Worm (Caenorhabditis elegans) whole organism, young adult: ENCODE results near the gene ZC449.5.

Source experiments
- C06A6.2 ChIP-seq: fragments of 200-800 bp; sonication (Bioruptor generic); conservative IDR thresholded peaks from 2 replicates; pipeline ENCODE4 v1.3.6; 2022; ENCODE audit warnings: missing genetic modification characterization, missing compliant biosample characterization
- D2030.7 ChIP-seq: fragments of 200-800 bp; sonication (Bioruptor generic); IDR thresholded peaks from 2 replicates; pipeline ENCODE4 v1.3.6; 2022; ENCODE audit warnings: missing genetic modification reagents, missing genetic modification characterization, missing compliant biosample characterization
- F10E7.11 ChIP-seq: sonication (generic microtip); optimal IDR thresholded peaks from 2 replicates; lab custom pipeline; 2017; ENCODE audit warnings: mild to moderate bottlenecking, missing genetic modification characterization, moderate library complexity, missing compliant biosample characterization
- F22D6.2 ChIP-seq: sonication (generic microtip); optimal IDR thresholded peaks from 2 replicates; lab custom pipeline; 2016; ENCODE audit warnings: mild to moderate bottlenecking, missing genetic modification characterization, missing compliant biosample characterization
- F37B4.10 ChIP-seq: fragments of 200-800 bp; sonication (Bioruptor generic); IDR thresholded peaks from 2 replicates; pipeline ENCODE4 v1.3.6; 2022; ENCODE audit warnings: missing genetic modification characterization, missing compliant biosample characterization
- F39B2.1 ChIP-seq: fragments of 200-800 bp; sonication (Bioruptor generic); IDR thresholded peaks from 2 replicates; pipeline ENCODE4 v1.3.6; 2022; ENCODE audit warnings: missing genetic modification reagents, missing genetic modification characterization, missing compliant biosample characterization
- K11D2.4 ChIP-seq: fragments of 200-800 bp; sonication (Bioruptor generic); IDR thresholded peaks from 2 replicates; pipeline ENCODE4 v1.3.6; 2022; ENCODE audit warnings: missing genetic modification reagents, missing genetic modification characterization, missing compliant biosample characterization
- K12H6.12 ChIP-seq: fragments of 200-800 bp; sonication (Bioruptor generic); optimal IDR thresholded peaks from 2 replicates; lab custom pipeline; 2018; ENCODE audit warnings: mild to moderate bottlenecking, missing genetic modification characterization, missing compliant biosample characterization
- T26A5.8 ChIP-seq: sonication (generic microtip); optimal IDR thresholded peaks from 2 replicates; lab custom pipeline; 2016; ENCODE audit warnings: missing genetic modification characterization, missing compliant biosample characterization
- Y53G8AR.9 ChIP-seq: fragments of 200-800 bp; sonication (Bioruptor generic); conservative IDR thresholded peaks from 2 replicates; pipeline ENCODE4 v1.3.6; 2022; ENCODE audit warnings: missing genetic modification reagents, missing genetic modification characterization, missing compliant biosample characterization
- Y56A3A.18 ChIP-seq: fragments of 200-800 bp; sonication (Bioruptor generic); IDR thresholded peaks from 2 replicates; pipeline ENCODE4 v1.3.6; 2022; ENCODE audit warnings: missing genetic modification reagents, missing genetic modification characterization, missing compliant biosample characterization
- Y79H2A.3 ChIP-seq: fragments of 200-800 bp; sonication (Bioruptor generic); conservative IDR thresholded peaks from 2 replicates; pipeline ENCODE4 v1.3.6; 2022; ENCODE audit warnings: missing genetic modification reagents, missing genetic modification characterization, missing compliant biosample characterization
- atf-7 ChIP-seq: sonication (generic microtip); optimal IDR thresholded peaks from 2 replicates; lab custom pipeline; 2017; ENCODE audit warnings: mild to moderate bottlenecking, missing genetic modification characterization, missing compliant biosample characterization
- athp-1 ChIP-seq: sonication (generic microtip); optimal IDR thresholded peaks from 2 replicates; lab custom pipeline; 2017; ENCODE audit warnings: mild to moderate bottlenecking, missing genetic modification characterization, missing compliant biosample characterization
- attf-3 ChIP-seq: fragments of 200-800 bp; sonication (Bioruptor generic); conservative IDR thresholded peaks from 2 replicates; pipeline ENCODE4 v1.3.6; 2022; ENCODE audit warnings: missing genetic modification reagents, missing genetic modification characterization, missing compliant biosample characterization
- attf-5 ChIP-seq: fragments of 200-800 bp; sonication (Bioruptor generic); optimal IDR thresholded peaks from 2 replicates; lab custom pipeline; 2018; ENCODE audit warnings: mild to moderate bottlenecking, missing genetic modification characterization, missing compliant biosample characterization
- bed-1 ChIP-seq: fragments of 200-800 bp; sonication (Bioruptor generic); IDR thresholded peaks from 2 replicates; pipeline ENCODE4 v1.3.6; 2022; ENCODE audit warnings: missing genetic modification reagents, missing genetic modification characterization, missing compliant biosample characterization
- ceh-100 ChIP-seq: fragments of 200-800 bp; sonication (Bioruptor generic); IDR thresholded peaks from 2 replicates; pipeline ENCODE4 v1.3.6; 2022; ENCODE audit warnings: missing genetic modification reagents, missing genetic modification characterization, missing compliant biosample characterization
- ceh-27 ChIP-seq: fragments of 200-800 bp; sonication (Bioruptor generic); optimal IDR thresholded peaks from 2 replicates; lab custom pipeline; 2018; ENCODE audit warnings: mild to moderate bottlenecking, missing genetic modification characterization, moderate library complexity, missing compliant biosample characterization
- ceh-58 ChIP-seq: fragments of 200-800 bp; sonication (Bioruptor generic); IDR thresholded peaks from 2 replicates; pipeline ENCODE4 v1.3.6; 2022; ENCODE audit warnings: missing genetic modification characterization, missing compliant biosample characterization
- ceh-79 ChIP-seq: sonication (generic microtip); optimal IDR thresholded peaks from 2 replicates; lab custom pipeline; 2017; ENCODE audit warnings: mild to moderate bottlenecking, missing genetic modification characterization, missing compliant biosample characterization
- ceh-91 ChIP-seq: fragments of 200-800 bp; sonication (Bioruptor generic); IDR thresholded peaks from 2 replicates; pipeline ENCODE4 v1.3.6; 2022; ENCODE audit warnings: missing genetic modification reagents, missing genetic modification characterization, missing compliant biosample characterization
- dpff-1 ChIP-seq: sonication (generic microtip); optimal IDR thresholded peaks from 2 replicates; lab custom pipeline; 2017; ENCODE audit warnings: mild to moderate bottlenecking, missing genetic modification characterization, missing compliant biosample characterization
- egl-18 ChIP-seq: fragments of 200-800 bp; sonication (Bioruptor generic); IDR thresholded peaks from 2 replicates; pipeline ENCODE4 v1.3.6; 2022; ENCODE audit warnings: missing genetic modification reagents, missing genetic modification characterization, missing compliant biosample characterization
- gei-17 ChIP-seq: fragments of 200-800 bp; sonication (Bioruptor generic); optimal IDR thresholded peaks from 2 replicates; lab custom pipeline; 2018; ENCODE audit warnings: mild to moderate bottlenecking, missing genetic modification characterization, missing compliant biosample characterization
- him-1 ChIP-seq: sonication (generic microtip); optimal IDR thresholded peaks from 2 replicates; lab custom pipeline; 2016; ENCODE audit warnings: missing genotype, missing genetic modification reagents, missing genetic modification characterization, missing compliant biosample characterization
- hlh-12 ChIP-seq: sonication (generic microtip); optimal IDR thresholded peaks from 2 replicates; lab custom pipeline; 2016; ENCODE audit warnings: missing genetic modification characterization, missing compliant biosample characterization
- hlh-26 ChIP-seq: fragments of 200-800 bp; sonication (Bioruptor generic); conservative IDR thresholded peaks from 2 replicates; pipeline ENCODE4 v1.3.6; 2022; ENCODE audit warnings: missing genetic modification reagents, missing genetic modification characterization, missing compliant biosample characterization
- hmg-1.2 ChIP-seq: fragments of 200-800 bp; sonication (Bioruptor generic); IDR thresholded peaks from 2 replicates; pipeline ENCODE4 v1.3.6; 2022; ENCODE audit warnings: missing genetic modification reagents, missing genetic modification characterization, missing compliant biosample characterization
- hrde-1 ChIP-seq: sonication (generic microtip); optimal IDR thresholded peaks from 2 replicates; lab custom pipeline; 2016; ENCODE audit warnings: missing genetic modification characterization, mild to moderate bottlenecking, missing compliant biosample characterization, moderate library complexity, missing genotype, missing genetic modification reagents, borderline replicate concordance
- hsf-1 ChIP-seq: fragments of 200-800 bp; sonication (Bioruptor generic); IDR thresholded peaks from 2 replicates; pipeline ENCODE4 v1.3.6; 2022; ENCODE audit warnings: missing genetic modification reagents, missing genetic modification characterization, missing compliant biosample characterization
- let-607 ChIP-seq, 2 experiments: fragments of 200-800 bp in 1 of 2; sonication (Bioruptor generic) in 1 of 2; sonication (generic microtip) in 1 of 2; optimal IDR thresholded peaks; 2 replicates each; lab custom pipeline; 2016 to 2018; ENCODE audit warnings: mild to moderate bottlenecking in 2 of 2, missing compliant biosample characterization in 2 of 2, missing genetic modification characterization in 2 of 2, moderate library complexity in 2 of 2, missing genotype in 1 of 2
- lin-35 ChIP-seq, 3 experiments: fragments of 150-350 bp in 2 of 3; sonication (generic microtip) in 1 of 3; optimal IDR thresholded peaks; 2 replicates each; lab custom pipeline; 2014 to 2018; ENCODE audit warnings: missing biosample characterization in 3 of 3, missing genetic modification characterization in 3 of 3, missing genetic modification reagents in 3 of 3
- madf-10 ChIP-seq: sonication (generic microtip); optimal IDR thresholded peaks from 2 replicates; lab custom pipeline; 2016; ENCODE audit warnings: mild to moderate bottlenecking, missing genetic modification characterization, missing compliant biosample characterization
- madf-6 ChIP-seq: fragments of 200-800 bp; sonication (Bioruptor generic); IDR thresholded peaks from 2 replicates; pipeline ENCODE4 v1.3.6; 2022; ENCODE audit warnings: missing genetic modification reagents, missing genetic modification characterization, missing compliant biosample characterization
- mes-4 ChIP-seq: sonication (generic microtip); optimal IDR thresholded peaks from 2 replicates; lab custom pipeline; 2016; ENCODE audit warnings: missing genotype, missing genetic modification characterization, missing compliant biosample characterization
- nhr-90 ChIP-seq: sonication (generic microtip); optimal IDR thresholded peaks from 2 replicates; lab custom pipeline; 2016; ENCODE audit warnings: missing genotype, mild to moderate bottlenecking, missing genetic modification characterization, missing compliant biosample characterization
- rcor-1 ChIP-seq: fragments of 200-800 bp; sonication (Bioruptor generic); IDR thresholded peaks from 2 replicates; pipeline ENCODE4 v1.3.6; 2022; ENCODE audit warnings: missing genetic modification reagents, missing genetic modification characterization, missing compliant biosample characterization
- rec-8 ChIP-seq, 2 experiments: sonication (generic microtip); optimal IDR thresholded peaks; 2 replicates each; lab custom pipeline; 2016; ENCODE audit warnings: mild to moderate bottlenecking in 2 of 2, missing genetic modification characterization in 2 of 2, missing genetic modification reagents in 2 of 2, missing genotype in 2 of 2, missing biosample characterization in 1 of 2, missing compliant biosample characterization in 1 of 2, moderate library complexity in 1 of 2
- sea-2 ChIP-seq: fragments of 200-800 bp; sonication (Bioruptor generic); IDR thresholded peaks from 2 replicates; pipeline ENCODE4 v1.3.6; 2022; ENCODE audit warnings: missing genetic modification characterization, missing compliant biosample characterization
- snpc-1.3 ChIP-seq: sonication (generic microtip); optimal IDR thresholded peaks from 2 replicates; lab custom pipeline; 2017; ENCODE audit warnings: missing genetic modification characterization, mild to moderate bottlenecking, missing compliant biosample characterization, antibody characterized with exemption, moderate library complexity, missing genotype, missing genetic modification reagents; ENCODE audit not compliant: insufficient read depth
- snpc-3.4 ChIP-seq: sonication (generic microtip); optimal IDR thresholded peaks from 2 replicates; lab custom pipeline; 2017; ENCODE audit warnings: missing genetic modification characterization, mild to moderate bottlenecking, missing compliant biosample characterization, antibody characterized with exemption, moderate library complexity, missing genotype, missing genetic modification reagents
- somi-1 ChIP-seq: fragments of 200-800 bp; sonication (Bioruptor generic); optimal IDR thresholded peaks from 2 replicates; lab custom pipeline; 2018; ENCODE audit warnings: mild to moderate bottlenecking, missing genetic modification characterization, missing compliant biosample characterization
- sptf-2 ChIP-seq: fragments of 200-800 bp; sonication (Bioruptor generic); optimal IDR thresholded peaks from 2 replicates; lab custom pipeline; 2018; ENCODE audit warnings: mild to moderate bottlenecking, missing genetic modification characterization, missing compliant biosample characterization
- tbp1 ChIP-seq: fragments of 200-800 bp; sonication (Bioruptor generic); optimal IDR thresholded peaks from 2 replicates; lab custom pipeline; 2018; ENCODE audit warnings: mild to moderate bottlenecking, missing genetic modification characterization, missing compliant biosample characterization
- tlf-1 ChIP-seq: fragments of 200-800 bp; sonication (Bioruptor generic); optimal IDR thresholded peaks from 2 replicates; lab custom pipeline; 2018; ENCODE audit warnings: mild to moderate bottlenecking, missing genetic modification characterization, missing compliant biosample characterization
- unc-130 ChIP-seq: sonication (generic microtip); optimal IDR thresholded peaks from 2 replicates; lab custom pipeline; 2016; ENCODE audit warnings: missing genetic modification reagents, missing genetic modification characterization, missing compliant biosample characterization
- ztf-26 ChIP-seq: sonication (generic microtip); optimal IDR thresholded peaks from 2 replicates; lab custom pipeline; 2017; ENCODE audit warnings: missing genetic modification characterization, missing compliant biosample characterization
- ztf-3 ChIP-seq: fragments of 200-800 bp; sonication (Bioruptor generic); optimal IDR thresholded peaks from 2 replicates; lab custom pipeline; 2018; ENCODE audit warnings: mild to moderate bottlenecking, missing genetic modification characterization, missing compliant biosample characterization

ZC449.5 gene

DNA sequence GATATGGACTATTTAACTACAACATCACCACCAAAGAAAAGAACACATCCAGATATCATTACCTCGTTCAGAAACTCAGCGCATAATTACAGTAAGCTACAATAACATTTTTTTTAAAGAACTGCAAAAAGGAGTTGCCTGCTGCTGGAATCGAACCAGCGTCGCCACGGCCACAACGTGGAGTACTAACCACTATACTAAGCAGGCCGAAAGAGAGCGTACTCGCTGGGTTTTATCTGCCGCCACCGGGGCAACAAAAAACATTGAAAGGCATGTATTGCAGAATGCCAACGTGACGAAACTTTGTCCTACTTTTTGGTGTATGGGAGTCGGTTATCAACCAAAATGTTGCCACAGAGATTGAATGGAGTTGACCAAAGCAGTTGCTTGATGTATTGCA lies 14.9 kb downstream of the ZC449.5 start (continued):
- peak; percentile 83 for TF ChIP-seq nhr-90 (tag; lab: Kevin White, UChicago)
- no peak for TF ChIP-seq F22D6.2
- TF ChIP-seq Y53G8AR.9 (GFP tag; lab: Robert Waterston, UW): no peak; the same call in 1 of the 2 replicates
- TF ChIP-seq Y56A3A.18 (GFP tag; lab: Robert Waterston, UW): peak; percentile 20; the same call in 1 of the 2 replicates
- TF ChIP-seq snpc-1.3 (tag; lab: Kevin White, UChicago): peak; percentile 70
- no peak for TF ChIP-seq egl-18 (GFP tag; lab: Robert Waterston, UW)
- peak; percentile 46 for TF ChIP-seq atf-7 (tag; lab: Kevin White, UChicago)
- TF ChIP-seq ztf-26 (tag; lab: Kevin White, UChicago): peak; percentile 28
- TF ChIP-seq D2030.7: peak; percentile 84
- TF ChIP-seq hlh-12: no peak
- peak; percentile 1 for TF ChIP-seq hrde-1 (tag; lab: Kevin White, UChicago)
- no peak for TF ChIP-seq tlf-1 (GFP tag; lab: Kevin White, UChicago)
- TF ChIP-seq tbp1 (GFP tag; lab: Kevin White, UChicago): peak; percentile 94
- TF ChIP-seq K12H6.12: peak; percentile 62
- no peak for TF ChIP-seq sptf-2 (GFP tag; lab: Kevin White, UChicago)
- 0 out of 2 replicates have a peak, but pooled peaks have one; percentile 25 for TF ChIP-seq attf-3 (GFP tag; lab: Robert Waterston, UW)
- no peak for TF ChIP-seq F39B2.1
- no peak for TF ChIP-seq C06A6.2 (GFP tag; lab: Robert Waterston, UW)
- TF ChIP-seq T26A5.8: peak; percentile 14
- TF ChIP-seq hsf-1: no peak
- no peak for TF ChIP-seq dpff-1 (tag; lab: Kevin White, UChicago)
- TF ChIP-seq ceh-27 (GFP tag; lab: Kevin White, UChicago): peak; percentile 58
- no peak for TF ChIP-seq K11D2.4
- peak; percentile 7 for TF ChIP-seq somi-1 (GFP tag; lab: Kevin White, UChicago)
- no peak for TF ChIP-seq athp-1
- no peak for TF ChIP-seq Y79H2A.3 (GFP tag; lab: Robert Waterston, UW)
- peak in 1 of 3 experiments; percentile 37 for TF ChIP-seq lin-35 (GFP tag; optimal IDR thresholded peaks at IDR 0.05; lab: Kevin White, UChicago)
- TF ChIP-seq bed-1 (GFP tag; lab: Robert Waterston, UW): no peak
- no peak for TF ChIP-seq ceh-58 (GFP tag; lab: Robert Waterston, UW)
- TF ChIP-seq him-1 (tag; lab: Kevin White, UChicago): peak; percentile 83
- no peak for TF ChIP-seq ztf-3 (GFP tag; lab: Kevin White, UChicago)
- TF ChIP-seq mes-4: peak; percentile 23
- TF ChIP-seq rcor-1: peak; percentile 44; the same call in 1 of the 2 replicates
- peak; percentile 46; the same call in 1 of the 2 replicates for TF ChIP-seq madf-6 (GFP tag; lab: Robert Waterston, UW)
- TF ChIP-seq madf-10 (tag; lab: Kevin White, UChicago): peak; percentile 72
- TF ChIP-seq ceh-79 (tag; lab: Kevin White, UChicago): no peak
- TF ChIP-seq hlh-26 (GFP tag; lab: Robert Waterston, UW): no peak
- peak; percentile 56 for TF ChIP-seq attf-5
- peak; percentile 32 to 37 for TF ChIP-seq let-607 (tag; optimal IDR thresholded peaks at IDR 0.05; lab: Kevin White, UChicago)
- TF ChIP-seq F37B4.10 (GFP tag; lab: Robert Waterston, UW): no peak
- TF ChIP-seq unc-130 (GFP tag; lab: Kevin White, UChicago): no peak
- TF ChIP-seq gei-17 (GFP tag; lab: Kevin White, UChicago): peak; percentile 30
- no peak for TF ChIP-seq ceh-91 (GFP tag; lab: Robert Waterston, UW)
- TF ChIP-seq sea-2 (GFP tag; lab: Robert Waterston, UW): no peak
- TF ChIP-seq rec-8 (tag; optimal IDR thresholded peaks at IDR 0.05; lab: Kevin White, UChicago): peak; percentile 41 to 67
- TF ChIP-seq F10E7.11: no peak
- TF ChIP-seq ceh-100 (GFP tag; lab: Robert Waterston, UW): peak; percentile 37; the same call in 1 of the 2 replicates
- peak; percentile 83 for TF ChIP-seq hmg-1.2 (GFP tag; lab: Robert Waterston, UW)
- TF ChIP-seq snpc-3.4 (tag; lab: Kevin White, UChicago): peak; percentile 14
